Worm (Caenorhabditis elegans): ENCODE data around the gene Y43F8C.13.

ce11 chrV:19655151-19655550 is 42.0 kb downstream of the Y43F8C.13 start, which contains the start of gene dmd-3:
- no peak for TF ChIP-seq ztf-29 (GFP tag; IDR thresholded peaks at IDR 0.05)
- no peak for TF ChIP-seq klf-2 (GFP tag; conservative IDR thresholded peaks at IDR 0.05)
- no peak for TF ChIP-seq flt-1 (GFP tag; IDR thresholded peaks at IDR 0.05)
- TF ChIP-seq ztf-23 (GFP tag; IDR thresholded peaks at IDR 0.05), result no peak
- TF ChIP-seq cog-1 (tag; optimal IDR thresholded peaks at IDR 0.05), result no peak
- no peak for TF ChIP-seq T22C8.4 (GFP tag; IDR thresholded peaks at IDR 0.05)
- TF ChIP-seq med-1 (GFP tag; optimal IDR thresholded peaks at IDR 0.05; ENCODE audit: insufficient read depth), result no peak
